Fruit fly (Drosophila melanogaster): Measurements from ENCODE around the gene CG9919.

dm6 chrX:16279340-16279941, 51.1 kb downstream of the CG9919 start:
- TF ChIP-seq CG14655 (GFP tag; optimal IDR thresholded peaks at IDR 0.05) (peak; percentile 84), EcR (GFP tag; optimal IDR thresholded peaks at IDR 0.05) (peak; percentile 0), CG13204 (GFP tag; optimal IDR thresholded peaks at IDR 0.05) (peak; percentile 50), CG4496 (GFP tag; IDR thresholded peaks at IDR 0.05) (peak; percentile 97), CG12605 (GFP tag; IDR thresholded peaks at IDR 0.05) (peak; percentile 82; the same call in 1 of the 2 replicates), CG15710 (tag; optimal IDR thresholded peaks at IDR 0.05) (peak; percentile 88), fd96Ca (GFP tag; IDR thresholded peaks at IDR 0.05) (peak; percentile 95), CG9948 (tag; optimal IDR thresholded peaks at IDR 0.05) (peak; percentile 79), D1 (tag; optimal IDR thresholded peaks at IDR 0.05) (no peak), rn (GFP tag; IDR thresholded peaks at IDR 0.05) (peak; percentile 84), CG32121 (GFP tag; IDR thresholded peaks at IDR 0.05) (peak; percentile 92), CG8159 (tag; optimal IDR thresholded peaks at IDR 0.05) (peak; percentile 86), Snoo (tag; optimal IDR thresholded peaks at IDR 0.05) (peak; percentile 97)

Data from whole organism, pupa.